Fruit fly (Drosophila melanogaster) whole organism, embryonic: ENCODE measurements around the gene CNMaR.

Experiments
- Ada2b ChIP-seq: fragments of 200-800 bp; sonication (Bioruptor generic); IDR thresholded peaks from 2 replicates; pipeline ENCODE4 v1.3.6; 2022; ENCODE audit warnings: missing biosample characterization, missing genetic modification characterization
- Antp ChIP-seq: fragments of 200-800 bp; sonication (Bioruptor generic); optimal IDR thresholded peaks from 3 replicates; lab custom pipeline; 2016; ENCODE audit warnings: missing biosample characterization, missing genetic modification characterization
- Bgb ChIP-seq: fragments of 200-800 bp; sonication (Bioruptor generic); IDR thresholded peaks from 2 replicates; pipeline ENCODE4 v1.3.6; 2022; ENCODE audit warnings: missing biosample characterization, missing genetic modification characterization; ENCODE audit not compliant: partially characterized antibody
- CG11723 ChIP-seq: fragments of 200-800 bp; sonication (Bioruptor generic); optimal IDR thresholded peaks from 2 replicates; lab custom pipeline; 2017; ENCODE audit warnings: missing biosample characterization, mild to moderate bottlenecking, missing genetic modification characterization
- CG12236 ChIP-seq: fragments of 200-800 bp; sonication (Bioruptor generic); optimal IDR thresholded peaks from 2 replicates; lab custom pipeline; 2016; ENCODE audit warnings: missing biosample characterization, missing genetic modification characterization
- CG1233 ChIP-seq: fragments of 200-800 bp; sonication (Bioruptor generic); optimal IDR thresholded peaks from 4 replicates; lab custom pipeline; 2018; ENCODE audit warnings: missing biosample characterization, mild to moderate bottlenecking, missing genetic modification characterization
- CG12942 ChIP-seq: fragments of 200-800 bp; sonication (Bioruptor generic); optimal IDR thresholded peaks from 3 replicates; lab custom pipeline; 2016; ENCODE audit warnings: missing biosample characterization, missing genetic modification characterization
- CG13123 ChIP-seq: fragments of 200-800 bp; sonication (Bioruptor generic); optimal IDR thresholded peaks from 2 replicates; lab custom pipeline; 2016; ENCODE audit warnings: missing biosample characterization, missing genetic modification characterization
- CG14710 ChIP-seq: fragments of 200-800 bp; sonication (Bioruptor generic); optimal IDR thresholded peaks from 3 replicates; lab custom pipeline; 2019; ENCODE audit warnings: missing biosample characterization, mild to moderate bottlenecking, missing genetic modification characterization, moderate library complexity
- CG15479 ChIP-seq: fragments of 200-800 bp; sonication (Bioruptor generic); optimal IDR thresholded peaks from 3 replicates; lab custom pipeline; 2019; ENCODE audit warnings: missing biosample characterization, mild to moderate bottlenecking, missing genetic modification characterization, moderate library complexity
- CG15601 ChIP-seq: fragments of 200-800 bp; sonication (Bioruptor generic); optimal IDR thresholded peaks from 3 replicates; lab custom pipeline; 2019; ENCODE audit warnings: missing biosample characterization, mild to moderate bottlenecking, missing genetic modification characterization, moderate library complexity
- CG17361 ChIP-seq: fragments of 200-800 bp; sonication (Bioruptor generic); IDR thresholded peaks from 3 replicates; pipeline ENCODE4 v1.3.6; 2022; ENCODE audit warnings: missing biosample characterization, missing genetic modification characterization
- CG18262 ChIP-seq: fragments of 200-800 bp; optimal IDR thresholded peaks from 3 replicates; lab custom pipeline; 2019; ENCODE audit warnings: missing biosample characterization, mild to moderate bottlenecking, missing genetic modification characterization, moderate library complexity
- CG1832 ChIP-seq: fragments of 200-800 bp; sonication (Bioruptor generic); optimal IDR thresholded peaks from 2 replicates; lab custom pipeline; 2017; ENCODE audit warnings: missing biosample characterization, mild to moderate bottlenecking, missing genetic modification characterization, inconsistent platforms
- CG32772 ChIP-seq: fragments of 200-800 bp; sonication (Bioruptor generic); IDR thresholded peaks from 2 replicates; pipeline ENCODE4 v1.3.6; 2022; ENCODE audit warnings: missing biosample characterization, missing genetic modification characterization
- CG33557 ChIP-seq: fragments of 200-800 bp; sonication (Bioruptor generic); optimal IDR thresholded peaks from 2 replicates; lab custom pipeline; 2019; ENCODE audit warnings: missing biosample characterization, mild to moderate bottlenecking, missing genetic modification characterization, moderate library complexity
- CG4282 ChIP-seq: fragments of 200-800 bp; sonication (Bioruptor generic); optimal IDR thresholded peaks from 2 replicates; lab custom pipeline; 2016; ENCODE audit warnings: missing biosample characterization, missing genetic modification characterization
- CG7745 ChIP-seq: fragments of 200-800 bp; sonication (Bioruptor generic); optimal IDR thresholded peaks from 2 replicates; lab custom pipeline; 2018; ENCODE audit warnings: missing biosample characterization, mild to moderate bottlenecking, missing genetic modification characterization, moderate library complexity
- CG8924 ChIP-seq: fragments of 200-800 bp; optimal IDR thresholded peaks from 3 replicates; lab custom pipeline; 2019; ENCODE audit warnings: missing biosample characterization, mild to moderate bottlenecking, missing genetic modification characterization, moderate library complexity
- Dip2 ChIP-seq: fragments of 200-800 bp; sonication (Bioruptor generic); IDR thresholded peaks from 2 replicates; pipeline ENCODE4 v1.3.6; 2022; ENCODE audit warnings: missing biosample characterization, missing genetic modification characterization
- Dll ChIP-seq: fragments of 200-800 bp; sonication (Bioruptor generic); IDR thresholded peaks from 4 replicates; pipeline ENCODE4 v1.3.6; 2022; ENCODE audit warnings: missing biosample characterization, missing genetic modification characterization; ENCODE audit not compliant: partially characterized antibody
- Eip74EF ChIP-seq, 2 experiments: fragments of 200-800 bp in 1 of 2; fragments of >200 bp in 1 of 2; sonication (Bioruptor generic) in 1 of 2; optimal IDR thresholded peaks; 2 replicates each; lab custom pipeline; 2017 to 2019; ENCODE audit warnings: missing biosample characterization in 2 of 2, missing genetic modification characterization in 2 of 2, mild to moderate bottlenecking in 1 of 2, moderate library complexity in 1 of 2
- HLHmδ ChIP-seq: fragments of 200-800 bp; sonication (Bioruptor generic); optimal IDR thresholded peaks from 2 replicates; lab custom pipeline; 2018; ENCODE audit warnings: missing biosample characterization, mild to moderate bottlenecking, missing genetic modification characterization, moderate library complexity
- Hsf ChIP-seq: fragments of 200-800 bp; sonication (Bioruptor generic); optimal IDR thresholded peaks from 3 replicates; lab custom pipeline; 2016; ENCODE audit warnings: missing biosample characterization, missing genetic modification characterization
- Lpt ChIP-seq: fragments of >200 bp; optimal IDR thresholded peaks from 2 replicates; lab custom pipeline; 2018; ENCODE audit warnings: missing biosample characterization, missing genetic modification characterization
- Med ChIP-seq: fragments of 200-800 bp; sonication (Bioruptor generic); peaks from one replicate; lab custom pipeline; 2016; ENCODE audit warnings: missing biosample characterization, missing genetic modification characterization, mild to moderate bottlenecking, inconsistent platforms, moderate library complexity
- Mes4 ChIP-seq: fragments of 200-800 bp; sonication (Bioruptor generic); optimal IDR thresholded peaks from 2 replicates; lab custom pipeline; 2016; ENCODE audit warnings: missing biosample characterization, missing genetic modification characterization
- NfI ChIP-seq: fragments of 200-800 bp; sonication (Bioruptor generic); optimal IDR thresholded peaks from 3 replicates; lab custom pipeline; 2018; ENCODE audit warnings: missing biosample characterization, mild to moderate bottlenecking, missing genetic modification characterization, moderate library complexity
- Oli ChIP-seq: fragments of 200-800 bp; sonication (Bioruptor generic); optimal IDR thresholded peaks from 2 replicates; lab custom pipeline; 2018; ENCODE audit warnings: missing biosample characterization, mild to moderate bottlenecking, missing genetic modification characterization, moderate library complexity
- Ravus ChIP-seq: fragments of 200-800 bp; sonication (Bioruptor generic); IDR thresholded peaks from 2 replicates; pipeline ENCODE4 v1.3.6; 2022; ENCODE audit warnings: missing biosample characterization, missing genetic modification characterization
- Sox102F ChIP-seq: fragments of 200-800 bp; sonication (Bioruptor generic); optimal IDR thresholded peaks from 2 replicates; lab custom pipeline; 2018; ENCODE audit warnings: missing biosample characterization, mild to moderate bottlenecking, missing genetic modification characterization, moderate library complexity
- Spps ChIP-seq: fragments of 200-800 bp; sonication (Bioruptor generic); optimal IDR thresholded peaks from 2 replicates; lab custom pipeline; 2018; ENCODE audit warnings: missing biosample characterization, mild to moderate bottlenecking, missing genetic modification characterization
- Ssrp ChIP-seq: fragments of 200-800 bp; sonication (Bioruptor generic); optimal IDR thresholded peaks from 2 replicates; lab custom pipeline; 2018; ENCODE audit warnings: missing biosample characterization, mild to moderate bottlenecking, missing genetic modification characterization, moderate library complexity
- bcd ChIP-seq: fragments of 200-800 bp; sonication (Bioruptor generic); optimal IDR thresholded peaks from 2 replicates; lab custom pipeline; 2017; ENCODE audit warnings: missing biosample characterization, mild to moderate bottlenecking, missing genetic modification characterization
- bsh ChIP-seq, 2 experiments: fragments of 200-800 bp; sonication (Bioruptor generic); optimal IDR thresholded peaks; 2 replicates each; lab custom pipeline; 2017 to 2018; ENCODE audit warnings: mild to moderate bottlenecking in 2 of 2, missing biosample characterization in 2 of 2, missing genetic modification characterization in 2 of 2, moderate library complexity in 1 of 2
- chm ChIP-seq: fragments of 200-800 bp; sonication (Bioruptor generic); IDR thresholded peaks from 2 replicates; pipeline ENCODE4 v1.3.6; 2022; ENCODE audit warnings: missing biosample characterization, missing genetic modification characterization
- ewg ChIP-seq: fragments of 200-800 bp; sonication (Bioruptor generic); optimal IDR thresholded peaks from 3 replicates; lab custom pipeline; 2017; ENCODE audit warnings: mild to moderate bottlenecking, missing biosample characterization, missing genetic modification reagents, missing genetic modification characterization
- fd64A ChIP-seq: fragments of 200-800 bp; sonication (Bioruptor generic); optimal IDR thresholded peaks from 3 replicates; lab custom pipeline; 2018; ENCODE audit warnings: missing biosample characterization, mild to moderate bottlenecking, missing genetic modification characterization
- gem ChIP-seq: fragments of 200-800 bp; sonication (Bioruptor generic); optimal IDR thresholded peaks from 2 replicates; lab custom pipeline; 2019; ENCODE audit warnings: missing biosample characterization, mild to moderate bottlenecking, missing genetic modification characterization, moderate library complexity
- grau ChIP-seq: fragments of 200-800 bp; optimal IDR thresholded peaks from 3 replicates; lab custom pipeline; 2019; ENCODE audit warnings: missing biosample characterization, mild to moderate bottlenecking, missing genetic modification characterization, moderate library complexity
- ind ChIP-seq: fragments of 200-800 bp; sonication (Bioruptor generic); optimal IDR thresholded peaks from 3 replicates; lab custom pipeline; 2016; ENCODE audit warnings: missing biosample characterization, missing genetic modification characterization
- kni ChIP-seq: fragments of 200-800 bp; sonication (Bioruptor generic); optimal IDR thresholded peaks from 3 replicates; lab custom pipeline; 2017; ENCODE audit warnings: mild to moderate bottlenecking, missing biosample characterization, missing genetic modification reagents, missing genetic modification characterization
- knrl ChIP-seq: fragments of 200-800 bp; sonication (Bioruptor generic); IDR thresholded peaks from 3 replicates; pipeline ENCODE4 v1.3.6; 2022; ENCODE audit warnings: missing biosample characterization, missing genetic modification characterization; ENCODE audit not compliant: partially characterized antibody
- nerfin-1 ChIP-seq: fragments of 200-800 bp; sonication (Bioruptor generic); optimal IDR thresholded peaks from 3 replicates; lab custom pipeline; 2019; ENCODE audit warnings: missing biosample characterization, mild to moderate bottlenecking, missing genetic modification characterization, moderate library complexity
- pnt ChIP-seq: fragments of 200-800 bp; sonication (Bioruptor generic); optimal IDR thresholded peaks from 3 replicates; lab custom pipeline; 2016; ENCODE audit warnings: missing biosample characterization, missing genetic modification characterization
- psq ChIP-seq: fragments of 200-800 bp; sonication (Bioruptor generic); optimal IDR thresholded peaks from 2 replicates; lab custom pipeline; 2017; ENCODE audit warnings: missing biosample characterization, missing genetic modification characterization
- sd ChIP-seq: fragments of 200-800 bp; sonication (Bioruptor generic); optimal IDR thresholded peaks from 3 replicates; lab custom pipeline; 2018; ENCODE audit warnings: missing biosample characterization, mild to moderate bottlenecking, missing genetic modification characterization, moderate library complexity
- sqz ChIP-seq: fragments of 200-800 bp; sonication (Bioruptor generic); optimal IDR thresholded peaks from 3 replicates; lab custom pipeline; 2018; ENCODE audit warnings: missing biosample characterization, mild to moderate bottlenecking, missing genetic modification characterization
- zen ChIP-seq: fragments of 200-800 bp; sonication (Bioruptor generic); optimal IDR thresholded peaks from 3 replicates; lab custom pipeline; 2018; ENCODE audit warnings: missing biosample characterization, mild to moderate bottlenecking, missing genetic modification characterization, moderate library complexity

Gene CNMaR

DNA sequence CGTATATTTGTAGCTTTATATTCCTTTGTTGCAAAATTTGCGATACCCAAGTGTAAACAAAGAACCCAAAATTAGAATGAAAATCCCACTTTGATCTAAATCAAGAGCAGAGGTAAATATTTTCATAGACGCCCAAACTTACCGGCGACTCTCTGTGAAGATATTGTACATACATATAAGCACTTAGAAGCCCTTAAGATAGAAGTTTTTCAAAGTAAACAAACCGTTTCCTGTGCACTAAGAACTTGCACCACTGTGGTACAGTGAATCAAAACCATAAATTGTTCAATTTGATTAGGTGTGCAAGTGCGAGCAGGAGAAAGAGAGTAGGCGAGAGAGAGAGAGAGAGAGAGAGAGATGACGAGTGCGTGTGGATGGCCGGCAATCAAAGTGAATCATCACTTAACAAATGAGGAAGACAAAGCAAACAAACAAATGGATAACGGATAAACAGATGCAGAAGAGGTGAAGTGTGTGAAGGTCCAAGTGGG, 34.1 kb downstream of the CNMaR start (continued):
- TF ChIP-seq CG11723 (GFP tag; lab: Kevin White, UChicago) (no peak), CG15479 (GFP tag; lab: Kevin White, UChicago) (peak; percentile 92), zen (tag; lab: Kevin White, UChicago) (peak; percentile 4), CG13123 (GFP tag; lab: Kevin White, UChicago) (peak; percentile 18), grau (peak; percentile 85), sd (tag; lab: Kevin White, UChicago) (peak; percentile 20), Ravus (GFP tag; lab: Robert Waterston, UW) (no peak), CG8924 (tag; lab: Kevin White, UChicago) (peak; percentile 29), ewg (no peak), CG14710 (tag; lab: Kevin White, UChicago) (no peak), psq (GFP tag; lab: Kevin White, UChicago) (peak; percentile 3), CG32772 (GFP tag; lab: Robert Waterston, UW) (no peak), Bgb (GFP tag; lab: Robert Waterston, UW) (peak; percentile 6; the same call in 1 of the 2 replicates), ind (GFP tag; lab: Kevin White, UChicago) (no peak), Sox102F (no peak), CG15601 (tag; lab: Kevin White, UChicago) (peak; percentile 15), sqz (GFP tag; lab: Kevin White, UChicago) (peak; percentile 13), CG1233 (peak; percentile 26), Dip2 (GFP tag; lab: Robert Waterston, UW) (no peak), CG4282 (peak; percentile 53), CG7745 (tag; lab: Kevin White, UChicago) (peak; percentile 28), Ada2b (GFP tag; lab: Robert Waterston, UW) (peak; percentile 3; the same call in 1 of the 2 replicates), Ssrp (peak; percentile 8), Dll (GFP tag; lab: Robert Waterston, UW) (0 out of 4 replicates have a peak, but pooled peaks have one; percentile 10), NfI (GFP tag; lab: Kevin White, UChicago) (peak; percentile 3), knrl (0 out of 3 replicates have a peak, but pooled peaks have one; percentile 20), CG12942 (GFP tag; lab: Kevin White, UChicago) (no peak), gem (tag; lab: Kevin White, UChicago) (peak; percentile 18), pnt (GFP tag; lab: Kevin White, UChicago) (no peak), Mes4 (GFP tag; lab: Kevin White, UChicago) (no peak), Oli (tag; lab: Kevin White, UChicago) (no peak), bsh (GFP tag; optimal IDR thresholded peaks at IDR 0.05; lab: Kevin White, UChicago) (peak; percentile 4 to 14), chm (GFP tag; lab: Robert Waterston, UW) (0 out of 2 replicates have a peak, but pooled peaks have one; percentile 7), bcd (GFP tag; lab: Kevin White, UChicago) (no peak), nerfin-1 (tag; lab: Kevin White, UChicago) (peak; percentile 9), fd64A (peak; percentile 42), Antp (GFP tag; lab: Kevin White, UChicago) (peak; percentile 3), CG17361 (0 out of 3 replicates have a peak, but pooled peaks have one; percentile 35), Hsf (GFP tag; lab: Kevin White, UChicago) (peak; percentile 10), CG18262 (tag; lab: Kevin White, UChicago) (peak; percentile 35), CG12236 (no peak), Eip74EF (GFP tag; optimal IDR thresholded peaks at IDR 0.05; lab: Kevin White, UChicago) (peak in 1 of 2 experiments; percentile 54), HLHmδ (GFP tag; lab: Kevin White, UChicago) (peak; percentile 30), kni (GFP tag; lab: Kevin White, UChicago) (peak; percentile 24), Med (GFP tag; lab: Kevin White, UChicago) (peak; percentile 63), Spps (tag; lab: Kevin White, UChicago) (no peak), Lpt (GFP tag; lab: Kevin White, UChicago) (no peak), CG1832 (peak; percentile 69), CG33557 (GFP tag; lab: Kevin White, UChicago) (peak; percentile 22)
